Fruit fly (Drosophila melanogaster) whole organism, embryonic: Measurements from ENCODE around the gene CG42329.

Experiments
- Atf3 ChIP-seq: fragments of 200-800 bp; sonication (Bioruptor generic); optimal IDR thresholded peaks from 3 replicates; lab custom pipeline; 2016; ENCODE audit warnings: missing biosample characterization, missing genetic modification characterization
- CG10267 ChIP-seq: fragments of 200-800 bp; sonication (Bioruptor generic); optimal IDR thresholded peaks from 2 replicates; lab custom pipeline; 2018; ENCODE audit warnings: missing biosample characterization, mild to moderate bottlenecking, missing genetic modification characterization, moderate library complexity
- CG10431 ChIP-seq: fragments of 200-800 bp; sonication (Bioruptor generic); optimal IDR thresholded peaks from 3 replicates; lab custom pipeline; 2018; ENCODE audit warnings: missing biosample characterization, mild to moderate bottlenecking, missing genetic modification characterization
- CG11398 ChIP-seq: fragments of 200-800 bp; sonication (Bioruptor generic); optimal IDR thresholded peaks from 2 replicates; lab custom pipeline; 2016; ENCODE audit warnings: missing biosample characterization, missing genetic modification characterization
- CG12219 ChIP-seq: fragments of 200-800 bp; sonication (Bioruptor generic); optimal IDR thresholded peaks from 3 replicates; lab custom pipeline; 2018; ENCODE audit warnings: missing biosample characterization, mild to moderate bottlenecking, missing genetic modification characterization
- CG12942 ChIP-seq: fragments of 200-800 bp; sonication (Bioruptor generic); optimal IDR thresholded peaks from 3 replicates; lab custom pipeline; 2016; ENCODE audit warnings: missing biosample characterization, missing genetic modification characterization
- CG13624 ChIP-seq: fragments of 200-800 bp; sonication (Bioruptor generic); optimal IDR thresholded peaks from 2 replicates; lab custom pipeline; 2016; ENCODE audit warnings: missing biosample characterization, missing genetic modification characterization
- CG13894 ChIP-seq: fragments of 200-800 bp; sonication (Bioruptor generic); optimal IDR thresholded peaks from 3 replicates; lab custom pipeline; 2018; ENCODE audit warnings: missing biosample characterization, mild to moderate bottlenecking, missing genetic modification characterization, moderate library complexity
- CG14441 ChIP-seq: fragments of 200-800 bp; sonication (Bioruptor generic); IDR thresholded peaks from 2 replicates; pipeline ENCODE4 v1.3.6; 2022; ENCODE audit warnings: missing biosample characterization, missing genetic modification characterization
- CG15696 ChIP-seq: fragments of 200-800 bp; sonication (Bioruptor generic); optimal IDR thresholded peaks from 2 replicates; lab custom pipeline; 2019; ENCODE audit warnings: missing biosample characterization, mild to moderate bottlenecking, missing genetic modification characterization, moderate library complexity
- CG18011 ChIP-seq: fragments of 200-800 bp; sonication (Bioruptor generic); optimal IDR thresholded peaks from 2 replicates; lab custom pipeline; 2017; ENCODE audit warnings: missing biosample characterization, missing genetic modification characterization, mild to moderate bottlenecking, moderate library complexity, missing genotype
- CG2202 ChIP-seq: fragments of 200-800 bp; sonication (Bioruptor generic); optimal IDR thresholded peaks from 2 replicates; lab custom pipeline; 2018; ENCODE audit warnings: missing biosample characterization, mild to moderate bottlenecking, missing genetic modification characterization
- CG30403 ChIP-seq: fragments of 200-800 bp; sonication (Bioruptor generic); optimal IDR thresholded peaks from 3 replicates; lab custom pipeline; 2016; ENCODE audit warnings: missing biosample characterization, missing genetic modification characterization
- CG30431 ChIP-seq: fragments of 200-800 bp; sonication (Bioruptor generic); optimal IDR thresholded peaks from 2 replicates; lab custom pipeline; 2017; ENCODE audit warnings: missing biosample characterization, missing genetic modification characterization
- CG3847 ChIP-seq: fragments of 200-800 bp; sonication (Bioruptor generic); IDR thresholded peaks from 2 replicates; pipeline ENCODE4 v1.3.6; 2022; ENCODE audit warnings: missing biosample characterization, missing genetic modification characterization
- CG4854 ChIP-seq: fragments of 200-800 bp; sonication (Bioruptor generic); optimal IDR thresholded peaks from 2 replicates; lab custom pipeline; 2016; ENCODE audit warnings: missing biosample characterization, missing genetic modification characterization, inconsistent platforms
- CG6654 ChIP-seq: fragments of 200-800 bp; sonication (Bioruptor generic); optimal IDR thresholded peaks from 2 replicates; lab custom pipeline; 2017; ENCODE audit warnings: missing biosample characterization, mild to moderate bottlenecking, missing genetic modification characterization
- CG6683 ChIP-seq: fragments of 200-800 bp; sonication (Bioruptor generic); optimal IDR thresholded peaks from 2 replicates; lab custom pipeline; 2017; ENCODE audit warnings: missing biosample characterization, mild to moderate bottlenecking, missing genetic modification characterization, missing genetic modification reagents
- CG7271 ChIP-seq: fragments of 200-800 bp; sonication (Bioruptor generic); optimal IDR thresholded peaks from 2 replicates; lab custom pipeline; 2018; ENCODE audit warnings: missing biosample characterization, mild to moderate bottlenecking, missing genetic modification characterization, moderate library complexity
- CG7357 ChIP-seq: fragments of 200-800 bp; sonication (Bioruptor generic); IDR thresholded peaks from 3 replicates; pipeline ENCODE4 v1.3.6; 2022; ENCODE audit warnings: missing biosample characterization, missing genetic modification characterization
- CG7987 ChIP-seq: fragments of 200-800 bp; sonication (Bioruptor generic); optimal IDR thresholded peaks from 2 replicates; lab custom pipeline; 2018; ENCODE audit warnings: missing biosample characterization, mild to moderate bottlenecking, missing genetic modification characterization, moderate library complexity
- CkIIα-i1 ChIP-seq: fragments of 200-800 bp; sonication (Bioruptor generic); IDR thresholded peaks from 2 replicates; pipeline ENCODE4 v1.3.6; 2022; ENCODE audit warnings: missing biosample characterization, missing genetic modification characterization
- Dad ChIP-seq: fragments of 200-800 bp; sonication (Bioruptor generic); optimal IDR thresholded peaks from 3 replicates; lab custom pipeline; 2016; ENCODE audit warnings: missing biosample characterization, missing genetic modification characterization
- Dip2 ChIP-seq: fragments of 200-800 bp; sonication (Bioruptor generic); IDR thresholded peaks from 2 replicates; pipeline ENCODE4 v1.3.6; 2022; ENCODE audit warnings: missing biosample characterization, missing genetic modification characterization
- Dll ChIP-seq: fragments of 200-800 bp; sonication (Bioruptor generic); IDR thresholded peaks from 4 replicates; pipeline ENCODE4 v1.3.6; 2022; ENCODE audit warnings: missing biosample characterization, missing genetic modification characterization; ENCODE audit not compliant: partially characterized antibody
- Doc2 ChIP-seq: fragments of 200-800 bp; sonication (Bioruptor generic); IDR thresholded peaks from 2 replicates; pipeline ENCODE4 v1.3.6; 2022; ENCODE audit warnings: missing biosample characterization, missing genetic modification characterization
- H15 ChIP-seq: fragments of 200-800 bp; sonication (Bioruptor generic); IDR thresholded peaks from 3 replicates; pipeline ENCODE4 v1.3.6; 2022; ENCODE audit warnings: missing biosample characterization, missing genetic modification characterization
- HLHmδ ChIP-seq: fragments of 200-800 bp; sonication (Bioruptor generic); optimal IDR thresholded peaks from 2 replicates; lab custom pipeline; 2018; ENCODE audit warnings: missing biosample characterization, mild to moderate bottlenecking, missing genetic modification characterization, moderate library complexity
- Hey ChIP-seq: fragments of 200-800 bp; sonication (Bioruptor generic); optimal IDR thresholded peaks from 3 replicates; lab custom pipeline; 2018; ENCODE audit warnings: missing biosample characterization, mild to moderate bottlenecking, missing genetic modification characterization
- HmgZ ChIP-seq: fragments of 200-800 bp; sonication (Bioruptor generic); optimal IDR thresholded peaks from 2 replicates; lab custom pipeline; 2018; ENCODE audit warnings: missing biosample characterization, mild to moderate bottlenecking, missing genetic modification characterization
- Mad ChIP-seq: fragments of 200-800 bp; sonication (Bioruptor generic); optimal IDR thresholded peaks from 2 replicates; lab custom pipeline; 2016; ENCODE audit warnings: missing biosample characterization, missing genetic modification characterization
- Meics ChIP-seq: fragments of 200-800 bp; sonication (Bioruptor generic); optimal IDR thresholded peaks from 2 replicates; lab custom pipeline; 2017; ENCODE audit warnings: missing biosample characterization, mild to moderate bottlenecking, missing genetic modification characterization
- Mrtf ChIP-seq: fragments of 200-800 bp; sonication (Bioruptor generic); IDR thresholded peaks from 3 replicates; pipeline ENCODE4 v1.3.6; 2022; ENCODE audit warnings: missing biosample characterization, missing genetic modification characterization
- NK7.1 ChIP-seq: fragments of 200-800 bp; sonication (Bioruptor generic); optimal IDR thresholded peaks from 3 replicates; lab custom pipeline; 2016; ENCODE audit warnings: missing biosample characterization, missing genetic modification characterization
- Six4 ChIP-seq: fragments of 200-800 bp; sonication (Bioruptor generic); optimal IDR thresholded peaks from 2 replicates; lab custom pipeline; 2016; ENCODE audit warnings: missing biosample characterization, missing genetic modification characterization
- al ChIP-seq: fragments of 200-800 bp; sonication (Bioruptor generic); IDR thresholded peaks from 2 replicates; pipeline ENCODE4 v1.3.6; 2022; ENCODE audit warnings: missing biosample characterization, missing genetic modification characterization
- ap ChIP-seq: fragments of 200-800 bp; sonication (Bioruptor generic); IDR thresholded peaks from 2 replicates; pipeline ENCODE4 v1.3.6; 2022; ENCODE audit warnings: missing biosample characterization, missing genetic modification characterization
- ato ChIP-seq: fragments of 200-800 bp; sonication (Bioruptor generic); IDR thresholded peaks from 2 replicates; pipeline ENCODE4 v1.3.6; 2022; ENCODE audit warnings: missing biosample characterization, missing genetic modification characterization; ENCODE audit not compliant: partially characterized antibody
- az2 ChIP-seq: fragments of 200-800 bp; sonication (Bioruptor generic); optimal IDR thresholded peaks from 3 replicates; lab custom pipeline; 2016; ENCODE audit warnings: missing biosample characterization, missing genetic modification characterization
- dysf ChIP-seq: fragments of 200-800 bp; sonication (Bioruptor generic); IDR thresholded peaks from 3 replicates; pipeline ENCODE4 v1.3.6; 2022; ENCODE audit warnings: missing biosample characterization, missing genetic modification characterization
- emc ChIP-seq: fragments of 200-800 bp; sonication (Bioruptor generic); optimal IDR thresholded peaks from 2 replicates; lab custom pipeline; 2016; ENCODE audit warnings: missing biosample characterization, missing genetic modification characterization
- ems ChIP-seq: fragments of 200-800 bp; sonication (Bioruptor generic); optimal IDR thresholded peaks from 3 replicates; lab custom pipeline; 2016; ENCODE audit warnings: missing biosample characterization, missing genetic modification characterization
- ewg ChIP-seq: fragments of 200-800 bp; sonication (Bioruptor generic); optimal IDR thresholded peaks from 3 replicates; lab custom pipeline; 2017; ENCODE audit warnings: mild to moderate bottlenecking, missing biosample characterization, missing genetic modification reagents, missing genetic modification characterization
- fd3F ChIP-seq: fragments of 200-800 bp; sonication (Bioruptor generic); optimal IDR thresholded peaks from 2 replicates; lab custom pipeline; 2018; ENCODE audit warnings: missing biosample characterization, mild to moderate bottlenecking, missing genetic modification characterization, moderate library complexity
- h ChIP-seq: fragments of >200 bp; optimal IDR thresholded peaks from 2 replicates; lab custom pipeline; 2017
- hb ChIP-seq: fragments of 200-800 bp; sonication (Bioruptor generic); IDR thresholded peaks from 3 replicates; pipeline ENCODE4 v1.3.6; 2022; ENCODE audit warnings: missing biosample characterization, missing genetic modification characterization; ENCODE audit not compliant: partially characterized antibody
- knrl ChIP-seq: fragments of 200-800 bp; sonication (Bioruptor generic); IDR thresholded peaks from 3 replicates; pipeline ENCODE4 v1.3.6; 2022; ENCODE audit warnings: missing biosample characterization, missing genetic modification characterization; ENCODE audit not compliant: partially characterized antibody
- lola ChIP-seq, 3 experiments: fragments of >200 bp in 2 of 3; fragments of 200-800 bp in 1 of 3; sonication (Bioruptor generic) in 1 of 3; optimal IDR thresholded peaks; 2 replicates each; lab custom pipeline; 2017 to 2019; ENCODE audit warnings: missing biosample characterization in 3 of 3, missing genetic modification characterization in 3 of 3, mild to moderate bottlenecking in 1 of 3, moderate library complexity in 1 of 3
- luna ChIP-seq: fragments of 200-800 bp; sonication (Bioruptor generic); optimal IDR thresholded peaks from 2 replicates; lab custom pipeline; 2016; ENCODE audit warnings: missing biosample characterization, missing genetic modification characterization
- odd ChIP-seq: fragments of 200-800 bp; sonication (Bioruptor generic); optimal IDR thresholded peaks from 2 replicates; lab custom pipeline; 2017; ENCODE audit warnings: missing biosample characterization, mild to moderate bottlenecking, missing genetic modification characterization
- pan ChIP-seq, 4 experiments: fragments of >200 bp in 3 of 4; fragments of 200-800 bp in 1 of 4; sonication (Bioruptor generic) in 1 of 4; optimal IDR thresholded peaks in 3 of 4; IDR thresholded peaks in 1 of 4; 2 replicates each; pipeline versions ENCODE4 v1.3.6 to Lab custom; 2017 to 2022; ENCODE audit warnings: missing biosample characterization in 2 of 4, missing genetic modification characterization in 2 of 4, mixed read lengths in 1 of 4

Gene CG42329

DNA sequence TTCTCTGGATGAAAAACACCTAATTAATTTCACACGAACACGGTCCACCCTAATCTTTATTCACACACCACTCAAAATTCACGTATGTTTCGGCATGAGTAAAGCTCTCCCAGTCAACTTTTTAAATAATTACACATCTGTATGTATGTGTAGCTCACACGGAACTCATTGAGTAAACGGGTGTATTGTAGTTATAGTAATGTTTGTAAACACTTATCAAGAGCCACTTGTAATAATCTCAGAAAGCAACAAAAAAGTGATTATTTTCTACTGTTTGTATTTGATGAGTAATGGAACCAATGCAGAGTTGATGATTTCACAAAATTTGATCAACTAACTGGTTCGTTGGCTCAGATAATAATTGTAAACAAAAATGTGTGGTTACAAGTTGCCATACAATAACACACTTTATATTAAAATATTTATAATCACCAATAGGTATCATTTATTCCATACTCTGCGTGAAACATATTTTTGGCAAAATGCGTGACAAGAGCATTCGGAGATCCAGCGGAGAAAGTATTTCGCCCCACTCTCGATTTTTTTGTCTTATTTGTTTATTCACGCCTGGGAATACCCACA lies 1.1 kb upstream of the CG42329 start (continued):
- TF ChIP-seq CG3847 (GFP tag; lab: Robert Waterston, UW) (no peak), CkIIα-i1 (GFP tag; lab: Robert Waterston, UW) (no peak), CG30403 (GFP tag; lab: Kevin White, UChicago) (peak; percentile 10), HmgZ (tag; lab: Kevin White, UChicago) (no peak), h (no peak), CG14441 (GFP tag; lab: Robert Waterston, UW) (no peak), al (no peak), knrl (GFP tag; lab: Robert Waterston, UW) (no peak), CG18011 (GFP tag; lab: Kevin White, UChicago) (no peak), CG7271 (tag; lab: Kevin White, UChicago) (no peak), Dip2 (no peak), Dad (GFP tag; lab: Kevin White, UChicago) (no peak), hb (no peak), ems (GFP tag; lab: Kevin White, UChicago) (no peak), az2 (no peak), CG13894 (tag; lab: Kevin White, UChicago) (no peak), Hey (no peak), CG10431 (GFP tag; lab: Kevin White, UChicago) (no peak), ato (GFP tag; lab: Robert Waterston, UW) (no peak), CG4854 (GFP tag; lab: Kevin White, UChicago) (no peak), fd3F (GFP tag; lab: Kevin White, UChicago) (no peak), dysf (GFP tag; lab: Robert Waterston, UW) (peak; percentile 9; the same call in 1 of the 3 replicates), odd (no peak), Six4 (GFP tag; lab: Kevin White, UChicago) (no peak), CG6683 (GFP tag; lab: Kevin White, UChicago) (no peak), lola (GFP tag; optimal IDR thresholded peaks at IDR 0.05; lab: Kevin White, UChicago) (no peak), CG6654 (GFP tag; lab: Kevin White, UChicago) (no peak), pan (optimal IDR thresholded peaks at IDR 0.05; lab: Kevin White, UChicago) (no peak), pan (GFP tag; optimal IDR thresholded peaks at IDR 0.05 in 1 of 2, IDR thresholded peaks at IDR 0.05 in 1 of 2) (no peak), ewg (GFP tag; lab: Kevin White, UChicago) (no peak), CG7987 (GFP tag; lab: Kevin White, UChicago) (no peak), CG30431 (GFP tag; lab: Kevin White, UChicago) (no peak), Meics (GFP tag; lab: Kevin White, UChicago) (no peak), CG7357 (no peak), CG13624 (GFP tag; lab: Kevin White, UChicago) (no peak), CG10267 (no peak), CG2202 (no peak), ap (GFP tag; lab: Robert Waterston, UW) (no peak), Doc2 (GFP tag; lab: Robert Waterston, UW) (no peak), Mad (GFP tag; lab: Kevin White, UChicago) (no peak), H15 (GFP tag; lab: Robert Waterston, UW) (no peak), CG11398 (no peak), CG15696 (tag; lab: Kevin White, UChicago) (no peak), luna (GFP tag; lab: Kevin White, UChicago) (no peak), CG12942 (GFP tag; lab: Kevin White, UChicago) (no peak), emc (GFP tag; lab: Kevin White, UChicago) (no peak), CG12219 (GFP tag; lab: Kevin White, UChicago) (no peak), Atf3 (GFP tag; lab: Kevin White, UChicago) (no peak), Mrtf (GFP tag; lab: Robert Waterston, UW) (no peak), HLHmδ (GFP tag; lab: Kevin White, UChicago) (no peak), Dll (GFP tag; lab: Robert Waterston, UW) (no peak), NK7.1 (GFP tag; lab: Kevin White, UChicago) (no peak)
